Fruit fly (Drosophila melanogaster): ENCODE data around the gene CG4596.

dm6 chr3R:10863956-10864355 lies 8.9 kb upstream of the CG4596 start:
- TF ChIP-seq CG10348 (GFP tag; IDR thresholded peaks at IDR 0.05) (no peak), Snoo (tag; optimal IDR thresholded peaks at IDR 0.05) (no peak), CG17806 (tag; optimal IDR thresholded peaks at IDR 0.05) (no peak), Pif1B (GFP tag; optimal IDR thresholded peaks at IDR 0.05) (no peak), EcR (GFP tag; optimal IDR thresholded peaks at IDR 0.05) (no peak)

All from whole organism, pupa.